Fruit fly (Drosophila melanogaster): ENCODE data around the gene CG15330.

DNA sequence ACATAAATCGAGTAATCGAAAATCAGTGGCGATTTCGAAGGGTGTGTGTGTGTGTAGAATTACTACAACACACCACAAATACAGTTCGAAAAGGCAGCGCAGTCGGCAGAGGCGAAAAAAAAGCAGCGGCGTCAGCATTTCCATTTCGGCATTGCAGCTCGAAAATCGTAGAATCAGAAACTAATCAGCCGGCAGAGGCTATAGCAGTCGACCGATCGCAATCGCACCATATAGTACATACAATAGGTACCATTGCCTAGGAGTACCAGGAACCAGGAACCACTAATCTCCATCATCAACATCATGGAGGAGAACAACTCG is 46.8 kb upstream of the CG15330 start:
- TF ChIP-seq insv (optimal IDR thresholded peaks at IDR 0.05) (no peak), h (optimal IDR thresholded peaks at IDR 0.05) (no peak), psq (optimal IDR thresholded peaks at IDR 0.05) (no peak)

Data from Kc167 (cell line).